Fruit fly (Drosophila melanogaster): ENCODE results near the gene CG15579.
A peak's percentile ranks its signal among the peaks of the same experiment; 100 is the strongest.
"Not testable (repeated sequence)": the region's sequence is repeated elsewhere in the genome, so short reads cannot be mapped to it uniquely, and the experiment has no call there.

The CG15579 gene

DNA sequence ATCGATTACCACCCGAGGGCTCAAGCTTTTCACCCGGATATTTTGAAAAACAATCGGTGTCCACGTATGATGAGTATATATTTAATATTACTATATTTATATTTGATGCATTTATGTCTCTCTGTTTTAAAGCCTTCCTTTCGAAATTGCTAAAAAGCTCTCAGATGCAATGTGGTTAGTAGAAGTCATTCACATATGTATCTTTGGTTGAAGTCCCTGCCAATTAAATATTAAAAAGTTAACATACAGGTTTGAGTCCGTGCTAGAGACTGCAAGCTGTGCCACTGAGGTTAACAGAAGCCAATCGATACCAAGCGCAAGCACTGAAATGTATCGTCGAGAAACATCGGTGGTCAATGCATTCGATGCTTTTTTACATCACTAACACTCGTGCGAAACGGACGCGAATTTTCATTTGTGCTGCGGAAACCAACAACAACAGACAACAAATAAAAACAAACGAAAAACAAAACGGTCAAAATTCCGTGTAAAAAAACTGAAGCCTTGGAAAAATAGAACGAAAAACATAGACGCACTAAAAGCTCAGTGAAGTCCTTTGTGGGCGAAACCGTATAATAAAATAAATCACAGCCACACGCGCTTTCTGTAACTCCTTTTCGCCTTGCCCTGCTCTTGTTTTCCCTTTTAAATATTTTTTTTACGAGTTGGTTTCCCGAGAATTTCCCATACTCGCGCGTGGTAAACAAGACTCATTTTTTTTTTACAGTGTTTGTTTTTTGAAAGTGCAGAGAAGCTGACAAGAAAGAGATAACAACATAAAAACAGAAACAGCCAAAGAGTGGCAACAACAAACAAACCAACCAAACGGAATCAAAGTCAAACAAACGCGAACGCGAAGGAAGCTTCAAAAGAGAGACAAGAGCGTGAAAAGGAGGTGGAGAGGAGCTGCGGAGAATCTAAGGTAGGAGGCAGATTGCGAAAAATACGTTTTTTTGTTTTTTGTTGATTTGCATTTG is 10.9 kb upstream of the CG15579 start, which contains the start of gene norpA (continued):
- TF ChIP-seq Opbp (GFP tag; IDR thresholded peaks at IDR 0.05; ENCODE audit: partially characterized antibody) (peak; percentile 96), CG2129 (GFP tag; IDR thresholded peaks at IDR 0.05; ENCODE audit: partially characterized antibody) (peak; percentile 70; the same call in 1 of the 2 replicates), dan (GFP tag; IDR thresholded peaks at IDR 0.05) (no peak), chn (GFP tag; optimal IDR thresholded peaks at IDR 0.05) (no peak), tin (GFP tag; optimal IDR thresholded peaks at IDR 0.05) (no peak), CG10431 (GFP tag; optimal IDR thresholded peaks at IDR 0.05) (no peak), tup (GFP tag; optimal IDR thresholded peaks at IDR 0.05) (no peak), Blimp-1 (GFP tag; optimal IDR thresholded peaks at IDR 0.05) (peak; percentile 39), Taf1 (GFP tag; IDR thresholded peaks at IDR 0.05) (no peak), CG15601 (tag; optimal IDR thresholded peaks at IDR 0.05) (no peak), Pdp1 (GFP tag; optimal IDR thresholded peaks at IDR 0.05) (no peak), kah (GFP tag; optimal IDR thresholded peaks at IDR 0.05) (no peak), NC2β (GFP tag; optimal IDR thresholded peaks at IDR 0.05) (no peak), CG34224 (GFP tag; IDR thresholded peaks at IDR 0.05; ENCODE audit: partially characterized antibody) (peak; percentile 82), CG12104 (GFP tag; optimal IDR thresholded peaks at IDR 0.05) (no peak), Hsf (GFP tag; optimal IDR thresholded peaks at IDR 0.05) (peak; percentile 38), CG2199 (GFP tag; IDR thresholded peaks at IDR 0.05) (no peak), gro (GFP tag; optimal IDR thresholded peaks at IDR 0.05) (no peak), CG30020 (tag; optimal IDR thresholded peaks at IDR 0.05) (no peak), dati (GFP tag; IDR thresholded peaks at IDR 0.05) (no peak), CG7271 (tag; optimal IDR thresholded peaks at IDR 0.05) (no peak), CG31224 (GFP tag; IDR thresholded peaks at IDR 0.05) (no peak), Fer1 (GFP tag; optimal IDR thresholded peaks at IDR 0.05) (peak; percentile 23), CrebB (tag; optimal IDR thresholded peaks at IDR 0.05) (no peak), CG4617 (GFP tag; optimal IDR thresholded peaks at IDR 0.05; ENCODE audit: borderline replicate concordance) (no peak), CG17186 (GFP tag; optimal IDR thresholded peaks at IDR 0.05) (peak; percentile 78), tll (GFP tag; optimal IDR thresholded peaks at IDR 0.05) (no peak), CG3847 (GFP tag; IDR thresholded peaks at IDR 0.05) (peak; percentile 30; the same call in 1 of the 2 replicates), CG17359 (tag; optimal IDR thresholded peaks at IDR 0.05) (peak; percentile 19), disco-r (GFP tag; optimal IDR thresholded peaks at IDR 0.05) (no peak), Hmx (GFP tag; optimal IDR thresholded peaks at IDR 0.05) (no peak), Ptx1 (GFP tag; IDR thresholded peaks at IDR 0.05) (no peak)

DNA sequence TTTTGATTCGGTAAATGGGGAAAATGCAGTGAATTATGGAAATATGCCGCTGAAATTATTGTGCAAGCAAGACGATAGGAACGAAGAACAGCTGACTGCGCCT is 10.4 kb upstream of the CG15579 start, which contains the start of gene mRpL33:
mRpL33 (minus strand) TSS at position 101 of the 103 bp plus-strand sequence.
- TF ChIP-seq YL-1 (GFP tag; optimal IDR thresholded peaks at IDR 0.05) (no peak), MBD-R2 (GFP tag; IDR thresholded peaks at IDR 0.05) (peak; percentile 25; the same call in 1 of the 2 replicates), sens-2 (GFP tag; IDR thresholded peaks at IDR 0.05) (no peak), Pdp1 (GFP tag; optimal IDR thresholded peaks at IDR 0.05) (peak in 1 of 2 experiments; percentile 45), CG3281 (GFP tag; optimal IDR thresholded peaks at IDR 0.05) (no peak)

DNA sequence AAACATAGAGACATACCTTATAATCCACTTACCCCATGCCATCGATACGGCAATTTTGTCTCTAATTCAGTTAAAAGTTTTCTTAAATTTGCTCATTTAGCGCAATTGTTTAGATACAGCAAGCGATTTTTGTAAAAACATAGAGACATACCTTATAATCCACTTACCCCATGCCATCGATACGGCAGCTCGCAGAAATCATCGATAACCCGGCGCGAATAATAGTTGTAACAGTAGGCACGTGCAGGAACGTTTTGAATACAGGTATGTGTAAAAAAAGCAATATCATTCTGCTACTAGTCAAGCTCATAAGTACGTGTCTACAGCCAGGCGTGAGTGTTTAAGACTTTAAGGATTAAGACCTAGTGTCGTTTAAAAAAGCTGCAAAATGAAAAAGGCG is 7.6 kb upstream of the CG15579 start, which contains the start of gene NO66:
NO66 (plus strand) TSS at position 199 of the 400 bp plus-strand sequence.
- TF ChIP-seq HLH4C (GFP tag; IDR thresholded peaks at IDR 0.05; ENCODE audit: partially characterized antibody) (0 out of 3 replicates have a peak, but pooled peaks have one; percentile 19), CG32532 (GFP tag; IDR thresholded peaks at IDR 0.05) (peak; percentile 25; the same call in 1 of the 2 replicates), E2f2 (GFP tag; IDR thresholded peaks at IDR 0.05) (peak; percentile 50), CG34224 (GFP tag; IDR thresholded peaks at IDR 0.05; ENCODE audit: partially characterized antibody) (0 out of 3 replicates have a peak, but pooled peaks have one; percentile 21), NFAT (GFP tag; IDR thresholded peaks at IDR 0.05) (peak; percentile 7; the same call in 1 of the 2 replicates), row (GFP tag; IDR thresholded peaks at IDR 0.05) (peak; percentile 69), CG6689 (GFP tag; IDR thresholded peaks at IDR 0.05) (peak; percentile 87), vnd (GFP tag; IDR thresholded peaks at IDR 0.05; ENCODE audit: partially characterized antibody) (0 out of 3 replicates have a peak, but pooled peaks have one; percentile 18), Dll (GFP tag; IDR thresholded peaks at IDR 0.05; ENCODE audit: partially characterized antibody) (0 out of 4 replicates have a peak, but pooled peaks have one; percentile 34), CG9932 (GFP tag; IDR thresholded peaks at IDR 0.05) (peak; percentile 41; the same call in 1 of the 2 replicates), prd (GFP tag; IDR thresholded peaks at IDR 0.05) (peak; percentile 16; the same call in 1 of the 3 replicates), Rfx (GFP tag; IDR thresholded peaks at IDR 0.05) (peak; percentile 46; the same call in 1 of the 2 replicates)
- not testable (repeated sequence) for TF ChIP-seq prd (optimal IDR thresholded peaks at IDR 0.05)

Measured in whole organism, embryonic.